Worm (Caenorhabditis elegans): ENCODE results near the gene str-161.

Gene str-161

ce11 chrIV:4877102-4877501 lies 26.8 kb downstream of the str-161 start, which contains the start of gene str-170:
Gene str-170, plus strand, starts transcription at chrIV:4877402.
- TF ChIP-seq klf-2 (GFP tag; conservative IDR thresholded peaks at IDR 0.05) (no peak), ref-1 (GFP tag; conservative IDR thresholded peaks at IDR 0.05) (no peak), ztf-23 (GFP tag; IDR thresholded peaks at IDR 0.05) (no peak), T22C8.4 (GFP tag; IDR thresholded peaks at IDR 0.05) (no peak), tab-1 (GFP tag; IDR thresholded peaks at IDR 0.05) (no peak), ztf-29 (GFP tag; IDR thresholded peaks at IDR 0.05) (no peak), med-1 (GFP tag; optimal IDR thresholded peaks at IDR 0.05; ENCODE audit: insufficient read depth) (no peak)

ce11 chrIV:4874603-4875002 lies 29.3 kb downstream of the str-161 start, which contains the start of gene str-174:
Gene str-174, minus strand, starts transcription at chrIV:4874703.
- no peak for TF ChIP-seq tab-1 (GFP tag; IDR thresholded peaks at IDR 0.05)
- TF ChIP-seq flt-1 (GFP tag; IDR thresholded peaks at IDR 0.05), result no peak
- no peak for TF ChIP-seq klf-2 (GFP tag; conservative IDR thresholded peaks at IDR 0.05)
- no peak for TF ChIP-seq med-1 (GFP tag; optimal IDR thresholded peaks at IDR 0.05; ENCODE audit: insufficient read depth)
- TF ChIP-seq ztf-23 (GFP tag; IDR thresholded peaks at IDR 0.05), result no peak

DNA sequence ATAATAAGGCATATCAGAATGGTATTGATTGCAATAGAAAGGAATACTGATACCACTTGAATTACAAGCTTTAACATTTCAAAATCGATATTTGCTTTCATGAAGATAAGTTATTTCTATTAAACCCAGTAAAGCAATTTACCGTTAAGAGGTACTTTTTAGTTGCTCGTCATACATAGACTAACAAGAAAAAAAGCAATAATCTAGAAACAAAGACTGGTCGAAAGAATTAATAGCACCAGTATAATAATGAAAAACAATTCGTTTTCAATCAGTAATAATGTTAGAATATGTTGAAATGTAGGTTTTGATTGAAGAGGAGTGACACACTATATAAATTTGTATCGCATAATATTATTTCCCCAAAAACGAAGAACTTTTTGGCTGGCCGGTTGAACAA lies 33.3 kb downstream of the str-161 start, which contains the start of gene str-175:
Gene str-175 (minus strand): TSS at position 101 of the 400 bp plus-strand sequence.
- TF ChIP-seq ztf-23 (GFP tag; IDR thresholded peaks at IDR 0.05) (no peak), cog-1 (tag; optimal IDR thresholded peaks at IDR 0.05) (no peak), klf-2 (GFP tag; conservative IDR thresholded peaks at IDR 0.05) (no peak), med-1 (GFP tag; optimal IDR thresholded peaks at IDR 0.05; ENCODE audit: insufficient read depth) (no peak), tab-1 (GFP tag; IDR thresholded peaks at IDR 0.05) (no peak), flt-1 (GFP tag; IDR thresholded peaks at IDR 0.05) (no peak), ztf-29 (GFP tag; IDR thresholded peaks at IDR 0.05) (no peak), T22C8.4 (GFP tag; IDR thresholded peaks at IDR 0.05) (no peak), ref-1 (GFP tag; conservative IDR thresholded peaks at IDR 0.05) (no peak)

- TF ChIP-seq ref-1 (GFP tag; conservative IDR thresholded peaks at IDR 0.05) (no peak), T22C8.4 (GFP tag; IDR thresholded peaks at IDR 0.05) (no peak), ztf-29 (GFP tag; IDR thresholded peaks at IDR 0.05) (no peak), ztf-23 (GFP tag; IDR thresholded peaks at IDR 0.05) (no peak), med-1 (GFP tag; optimal IDR thresholded peaks at IDR 0.05; ENCODE audit: insufficient read depth) (no peak), cog-1 (tag; optimal IDR thresholded peaks at IDR 0.05) (no peak), klf-2 (GFP tag; conservative IDR thresholded peaks at IDR 0.05) (no peak), flt-1 (GFP tag; IDR thresholded peaks at IDR 0.05) (no peak), tab-1 (GFP tag; IDR thresholded peaks at IDR 0.05) (no peak)
These were observed 36.3 kb downstream of the str-161 start, which contains the start of gene str-172 for ce11 chrIV:4867610-4868009. Gene str-172, minus strand, starts transcription at chrIV:4867710.

ce11 chrIV:4866599-4866998 lies 37.3 kb downstream of the str-161 start:
- no peak for TF ChIP-seq med-1 (GFP tag; optimal IDR thresholded peaks at IDR 0.05; ENCODE audit: insufficient read depth)
- no peak for TF ChIP-seq cog-1 (tag; optimal IDR thresholded peaks at IDR 0.05)
- TF ChIP-seq tab-1 (GFP tag; IDR thresholded peaks at IDR 0.05), result no peak
- no peak for TF ChIP-seq ztf-23 (GFP tag; IDR thresholded peaks at IDR 0.05)
- TF ChIP-seq klf-2 (GFP tag; conservative IDR thresholded peaks at IDR 0.05), result no peak
- no peak for TF ChIP-seq flt-1 (GFP tag; IDR thresholded peaks at IDR 0.05)
- no peak for TF ChIP-seq ref-1 (GFP tag; conservative IDR thresholded peaks at IDR 0.05)
- TF ChIP-seq T22C8.4 (GFP tag; IDR thresholded peaks at IDR 0.05), result no peak
- TF ChIP-seq ztf-29 (GFP tag; IDR thresholded peaks at IDR 0.05), result no peak

DNA sequence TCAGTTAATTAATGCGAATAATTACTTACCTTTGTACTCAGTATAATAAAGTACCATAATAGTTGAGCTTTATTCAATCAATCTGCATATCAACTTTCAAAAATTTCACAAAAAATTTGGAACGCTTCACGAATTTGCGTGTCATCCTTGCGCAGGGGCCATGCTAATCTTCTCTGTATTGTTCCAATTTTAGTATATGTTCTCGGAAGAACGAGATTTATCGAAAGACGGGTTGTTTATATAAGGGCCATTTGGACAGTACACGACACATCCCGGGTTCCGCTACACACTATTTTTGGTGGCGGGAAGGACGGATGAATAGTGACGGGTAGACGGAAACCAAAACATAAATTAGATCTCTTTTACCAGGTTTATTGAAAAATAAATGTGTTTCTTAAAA lies 39.3 kb downstream of the str-161 start:
- TF ChIP-seq flt-1 (GFP tag; IDR thresholded peaks at IDR 0.05) (0 out of 2 replicates have a peak, but pooled peaks have one; percentile 22), ztf-29 (GFP tag; IDR thresholded peaks at IDR 0.05) (no peak), tab-1 (GFP tag; IDR thresholded peaks at IDR 0.05) (no peak), ref-1 (GFP tag; conservative IDR thresholded peaks at IDR 0.05) (no peak), cog-1 (tag; optimal IDR thresholded peaks at IDR 0.05) (no peak), ztf-23 (GFP tag; IDR thresholded peaks at IDR 0.05) (no peak), klf-2 (GFP tag; conservative IDR thresholded peaks at IDR 0.05) (no peak), med-1 (GFP tag; optimal IDR thresholded peaks at IDR 0.05; ENCODE audit: insufficient read depth) (no peak), T22C8.4 (GFP tag; IDR thresholded peaks at IDR 0.05) (no peak)

DNA sequence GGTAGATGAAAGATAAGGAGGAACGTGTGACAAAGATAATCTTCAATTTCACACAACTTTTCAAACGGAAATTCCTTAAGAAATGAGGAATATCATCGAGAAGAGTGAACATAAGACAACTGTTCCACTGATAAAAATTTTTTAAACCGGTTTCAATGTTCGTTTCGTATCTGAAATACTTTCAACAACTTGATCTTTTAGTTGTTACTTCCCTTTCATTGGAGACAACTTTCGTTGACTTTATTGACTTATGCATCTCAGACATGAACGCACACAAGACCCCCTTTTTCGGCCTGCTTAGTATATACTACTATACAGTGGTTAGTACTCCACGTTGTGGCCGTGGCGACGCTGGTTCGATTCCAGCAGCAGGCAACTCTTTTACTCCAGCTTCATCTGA lies 42.4 kb downstream of the str-161 start, which contains the start of the genes Y17G9A.4 and str-173:
Gene Y17G9A.4 (minus strand): TSS at position 101 of the 400 bp plus-strand sequence.
Gene str-173 (plus strand): TSS at position 325 of the 400 bp plus-strand sequence.
- TF ChIP-seq ref-1 (GFP tag; conservative IDR thresholded peaks at IDR 0.05), result no peak
- no peak for TF ChIP-seq ztf-29 (GFP tag; IDR thresholded peaks at IDR 0.05)
- no peak for TF ChIP-seq cog-1 (tag; optimal IDR thresholded peaks at IDR 0.05)
- TF ChIP-seq flt-1 (GFP tag; IDR thresholded peaks at IDR 0.05), result no peak
- no peak for TF ChIP-seq med-1 (GFP tag; optimal IDR thresholded peaks at IDR 0.05; ENCODE audit: insufficient read depth)
- no peak for TF ChIP-seq T22C8.4 (GFP tag; IDR thresholded peaks at IDR 0.05)
- no peak for TF ChIP-seq tab-1 (GFP tag; IDR thresholded peaks at IDR 0.05)
- TF ChIP-seq klf-2 (GFP tag; conservative IDR thresholded peaks at IDR 0.05), result no peak
- no peak for TF ChIP-seq ztf-23 (GFP tag; IDR thresholded peaks at IDR 0.05)

ce11 chrIV:4858573-4858972 lies 45.3 kb downstream of the str-161 start, which contains the start of gene Y17G9A.3:
Gene Y17G9A.3, minus strand, starts transcription at chrIV:4858673.
- TF ChIP-seq med-1 (GFP tag; optimal IDR thresholded peaks at IDR 0.05; ENCODE audit: insufficient read depth) (no peak), ref-1 (GFP tag; conservative IDR thresholded peaks at IDR 0.05) (no peak), ztf-29 (GFP tag; IDR thresholded peaks at IDR 0.05) (no peak), cog-1 (tag; optimal IDR thresholded peaks at IDR 0.05) (no peak), ztf-23 (GFP tag; IDR thresholded peaks at IDR 0.05) (no peak), klf-2 (GFP tag; conservative IDR thresholded peaks at IDR 0.05) (no peak), tab-1 (GFP tag; IDR thresholded peaks at IDR 0.05) (no peak), flt-1 (GFP tag; IDR thresholded peaks at IDR 0.05) (no peak), T22C8.4 (GFP tag; IDR thresholded peaks at IDR 0.05) (no peak)

- TF ChIP-seq ztf-29 (GFP tag; IDR thresholded peaks at IDR 0.05) (no peak), klf-2 (GFP tag; conservative IDR thresholded peaks at IDR 0.05) (no peak), med-1 (GFP tag; optimal IDR thresholded peaks at IDR 0.05; ENCODE audit: insufficient read depth) (no peak), ztf-23 (GFP tag; IDR thresholded peaks at IDR 0.05) (no peak), flt-1 (GFP tag; IDR thresholded peaks at IDR 0.05) (no peak), tab-1 (GFP tag; IDR thresholded peaks at IDR 0.05) (no peak), cog-1 (tag; optimal IDR thresholded peaks at IDR 0.05) (no peak), T22C8.4 (GFP tag; IDR thresholded peaks at IDR 0.05) (no peak), ref-1 (GFP tag; conservative IDR thresholded peaks at IDR 0.05) (no peak)
These were observed 47.7 kb downstream of the str-161 start, which contains the start of gene Y17G9A.2 for ce11 chrIV:4856195-4856594. Gene Y17G9A.2, minus strand, starts transcription at chrIV:4856295.
